Fruit fly (Drosophila melanogaster) whole organism, adult: ENCODE results near the gene CG32551.

Experiments
- CG12768 ChIP-seq: fragments of 200-800 bp; sonication (Bioruptor generic); optimal IDR thresholded peaks from 2 replicates; lab custom pipeline; 2017; ENCODE audit warnings: missing biosample characterization, missing genetic modification characterization, mild to moderate bottlenecking, moderate library complexity, missing genetic modification reagents
- CG5204 ChIP-seq: fragments of 200-800 bp; sonication (Bioruptor generic); optimal IDR thresholded peaks from 2 replicates; lab custom pipeline; 2016; ENCODE audit warnings: missing biosample characterization, missing genetic modification characterization
- Clk ChIP-seq: fragments of 200-800 bp; sonication (Bioruptor generic); optimal IDR thresholded peaks from 2 replicates; lab custom pipeline; 2017; ENCODE audit warnings: missing biosample characterization, missing genetic modification characterization
- Hr96 ChIP-seq: fragments of 200-800 bp; sonication (Bioruptor generic); optimal IDR thresholded peaks from 2 replicates; lab custom pipeline; 2016; ENCODE audit warnings: missing biosample characterization, missing genetic modification characterization
- tj ChIP-seq: fragments of 200-800 bp; sonication (Bioruptor generic); optimal IDR thresholded peaks from 3 replicates; lab custom pipeline; 2017; ENCODE audit warnings: missing biosample characterization, mild to moderate bottlenecking, missing genetic modification characterization, moderate library complexity
- toe ChIP-seq: fragments of 200-800 bp; sonication (Bioruptor generic); optimal IDR thresholded peaks from 2 replicates; lab custom pipeline; 2016; ENCODE audit warnings: missing biosample characterization, missing genetic modification characterization

DNA sequence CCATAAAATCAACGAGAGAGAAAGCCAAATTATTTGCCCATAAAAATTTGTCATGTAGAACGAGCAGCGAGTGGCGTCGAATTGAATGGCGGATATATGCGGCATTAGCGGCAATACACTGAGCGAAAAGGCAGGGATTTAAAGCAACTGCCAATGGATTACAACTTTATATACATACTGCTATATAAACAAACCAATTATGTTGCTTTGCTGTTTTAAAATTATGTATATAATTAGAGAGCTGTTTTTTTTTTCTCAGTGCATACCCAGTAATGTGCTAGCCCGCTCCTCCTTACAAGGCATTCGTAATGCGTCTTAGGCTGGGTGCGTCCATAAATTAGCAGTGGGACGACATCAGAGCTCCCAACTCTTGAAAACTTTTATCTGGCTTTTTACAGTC, 29.2 kb downstream of the CG32551 start:
- TF ChIP-seq Hr96 (no peak), CG12768 (GFP tag; lab: Kevin White, UChicago) (no peak), CG5204 (no peak), tj (no peak), toe (GFP tag; lab: Kevin White, UChicago) (no peak), Clk (GFP tag; lab: Kevin White, UChicago) (no peak)
